Fruit fly (Drosophila melanogaster): ENCODE results near the gene TBC1D5.

DNA sequence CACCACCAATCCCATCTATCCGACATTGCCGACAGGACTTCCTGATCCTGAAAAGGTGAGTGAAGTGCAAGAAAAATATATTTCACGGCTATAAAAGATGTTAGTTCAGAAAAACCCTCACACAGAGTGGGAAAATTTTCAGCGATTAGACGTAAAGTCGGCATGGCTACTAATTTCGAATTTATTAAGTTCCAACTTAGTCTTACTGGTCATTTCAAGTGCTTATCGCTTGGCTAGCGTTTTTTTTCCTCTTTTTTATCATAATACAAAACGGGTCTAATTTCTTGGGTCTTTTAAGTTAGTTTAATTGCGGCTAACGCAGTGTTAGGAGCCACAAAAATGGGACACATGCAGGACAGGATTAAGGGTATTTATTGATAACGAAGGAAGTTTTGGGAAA is 31.3 kb upstream of the TBC1D5 start, which contains the start of gene CG43208:
- TF ChIP-seq Dip3 (GFP tag; optimal IDR thresholded peaks at IDR 0.05) (no peak), Hey (tag; optimal IDR thresholded peaks at IDR 0.05) (no peak), CG5245 (GFP tag; optimal IDR thresholded peaks at IDR 0.05) (no peak)

All from whole organism, embryonic.